Worm (Caenorhabditis elegans) whole organism, mixed stage, embryonic: ENCODE data around the gene T27A1.2.

Experiments used
- blmp-1 ChIP-seq: fragments of 150-350 bp; optimal IDR thresholded peaks from 2 replicates; lab custom pipeline; 2014; ENCODE audit warnings: missing biosample characterization, missing genetic modification characterization
- ceh-39 ChIP-seq: fragments of 150-350 bp; optimal IDR thresholded peaks from 2 replicates; lab custom pipeline; 2014; ENCODE audit warnings: missing biosample characterization, missing genetic modification characterization
- ceh-43 ChIP-seq: fragments of 200-800 bp; sonication (Bioruptor generic); optimal IDR thresholded peaks from 2 replicates; lab custom pipeline; 2018; ENCODE audit warnings: mild to moderate bottlenecking, missing genetic modification characterization, moderate library complexity, missing compliant biosample characterization
- ces-1 ChIP-seq: fragments of 150-350 bp; optimal IDR thresholded peaks from 2 replicates; lab custom pipeline; 2014; ENCODE audit warnings: missing biosample characterization, missing genetic modification reagents, missing genetic modification characterization
- cnd-1 ChIP-seq: fragments of 200-800 bp; sonication (Bioruptor generic); optimal IDR thresholded peaks from 2 replicates; lab custom pipeline; 2018; ENCODE audit warnings: mild to moderate bottlenecking, missing genetic modification characterization, missing compliant biosample characterization
- elt-1 ChIP-seq: sonication (generic microtip); optimal IDR thresholded peaks from 2 replicates; lab custom pipeline; 2017; ENCODE audit warnings: missing genetic modification characterization, mild to moderate bottlenecking, missing compliant biosample characterization, antibody characterized with exemption, moderate library complexity, borderline replicate concordance; ENCODE audit not compliant: insufficient read depth
- elt-3 ChIP-seq: fragments of 150-350 bp; optimal IDR thresholded peaks from 2 replicates; lab custom pipeline; 2014; ENCODE audit warnings: missing biosample characterization, missing genetic modification characterization
- flh-1 ChIP-seq: fragments of 200-800 bp; sonication (Bioruptor generic); optimal IDR thresholded peaks from 2 replicates; lab custom pipeline; 2018; ENCODE audit warnings: mild to moderate bottlenecking, missing genetic modification characterization, moderate library complexity, missing compliant biosample characterization
- hlh-1 ChIP-seq: fragments of 150-350 bp; optimal IDR thresholded peaks from 2 replicates; lab custom pipeline; 2014; ENCODE audit warnings: missing biosample characterization, missing genetic modification reagents, missing genetic modification characterization
- lin-13 ChIP-seq: fragments of 150-350 bp; optimal IDR thresholded peaks from 2 replicates; lab custom pipeline; 2014; ENCODE audit warnings: missing biosample characterization, missing genetic modification characterization
- lin-32 ChIP-seq: fragments of 200-800 bp; sonication (Bioruptor generic); optimal IDR thresholded peaks from 2 replicates; lab custom pipeline; 2018; ENCODE audit warnings: mild to moderate bottlenecking, missing genetic modification characterization, missing compliant biosample characterization
- mab-5 ChIP-seq: fragments of 150-350 bp; optimal IDR thresholded peaks from 2 replicates; lab custom pipeline; 2014; ENCODE audit warnings: missing biosample characterization, missing genetic modification characterization
- mls-2 ChIP-seq: sonication (generic microtip); optimal IDR thresholded peaks from 2 replicates; lab custom pipeline; 2016; ENCODE audit warnings: mild to moderate bottlenecking, missing genetic modification characterization, moderate library complexity, missing compliant biosample characterization
- nhr-12 ChIP-seq: fragments of 150-350 bp; optimal IDR thresholded peaks from 2 replicates; lab custom pipeline; 2014; ENCODE audit warnings: missing biosample characterization, missing genetic modification characterization
- nhr-2 ChIP-seq: fragments of 150-350 bp; optimal IDR thresholded peaks from 2 replicates; lab custom pipeline; 2014; ENCODE audit warnings: missing biosample characterization, missing genetic modification characterization
- nhr-237 ChIP-seq: fragments of 150-350 bp; optimal IDR thresholded peaks from 2 replicates; lab custom pipeline; 2014; ENCODE audit warnings: missing biosample characterization, missing genetic modification characterization
- nhr-28 ChIP-seq: fragments of 150-350 bp; optimal IDR thresholded peaks from 2 replicates; lab custom pipeline; 2014; ENCODE audit warnings: missing biosample characterization, missing genetic modification characterization
- nhr-76 ChIP-seq: sonication (generic microtip); optimal IDR thresholded peaks from 2 replicates; lab custom pipeline; 2017; ENCODE audit warnings: missing biosample characterization, missing genetic modification characterization
- sem-2 ChIP-seq: fragments of 200-800 bp; sonication (Bioruptor generic); optimal IDR thresholded peaks from 2 replicates; lab custom pipeline; 2018; ENCODE audit warnings: mild to moderate bottlenecking, missing genetic modification characterization, missing compliant biosample characterization
- snpc-4 ChIP-seq: fragments of 150-350 bp; optimal IDR thresholded peaks from 2 replicates; lab custom pipeline; 2014; ENCODE audit warnings: missing biosample characterization, missing genetic modification characterization
- tbx-8 ChIP-seq: fragments of 200-800 bp; sonication (Bioruptor generic); optimal IDR thresholded peaks from 2 replicates; lab custom pipeline; 2018; ENCODE audit warnings: mild to moderate bottlenecking, missing genetic modification characterization, moderate library complexity, missing compliant biosample characterization
- unc-120 ChIP-seq: sonication (generic microtip); optimal IDR thresholded peaks from 2 replicates; lab custom pipeline; 2017; ENCODE audit warnings: missing genetic modification characterization, missing compliant biosample characterization; ENCODE audit not compliant: poor library complexity, severe bottlenecking
- unc-39 ChIP-seq: fragments of 150-350 bp; optimal IDR thresholded peaks from 2 replicates; lab custom pipeline; 2014; ENCODE audit warnings: missing biosample characterization, missing genetic modification characterization
- unc-62 ChIP-seq: fragments of 150-350 bp; optimal IDR thresholded peaks from 2 replicates; lab custom pipeline; 2014; ENCODE audit warnings: missing biosample characterization, missing genetic modification reagents, missing genetic modification characterization
- zip-8 ChIP-seq: fragments of 150-350 bp; optimal IDR thresholded peaks from 2 replicates; lab custom pipeline; 2014; ENCODE audit warnings: missing biosample characterization, missing genetic modification characterization
- ztf-11 ChIP-seq: fragments of 150-350 bp; optimal IDR thresholded peaks from 2 replicates; lab custom pipeline; 2014; ENCODE audit warnings: missing biosample characterization, missing genetic modification characterization

Gene T27A1.2

ce11 chrII:578803-579202 is 42.1 kb upstream of the T27A1.2 start:
- TF ChIP-seq snpc-4 (no peak), lin-13 (tag; lab: Kevin White, UChicago) (no peak), elt-1 (tag; lab: Kevin White, UChicago) (no peak), lin-32 (GFP tag; lab: Kevin White, UChicago) (no peak), elt-3 (no peak), ceh-39 (tag; lab: Kevin White, UChicago) (no peak), nhr-76 (tag; lab: Kevin White, UChicago) (no peak), mls-2 (tag; lab: Kevin White, UChicago) (no peak), ztf-11 (tag; lab: Kevin White, UChicago) (no peak), blmp-1 (tag; lab: Kevin White, UChicago) (no peak), cnd-1 (no peak), unc-120 (tag; lab: Kevin White, UChicago) (no peak), tbx-8 (GFP tag; lab: Kevin White, UChicago) (no peak), hlh-1 (tag; lab: Kevin White, UChicago) (no peak), zip-8 (tag; lab: Kevin White, UChicago) (no peak), nhr-2 (no peak)

ce11 chrII:577632-578031 is 41.0 kb upstream of the T27A1.2 start, which contains the start of gene W08F4.7:
W08F4.7 (minus strand) TSS chrII:577732.
- TF ChIP-seq lin-13 (tag; lab: Kevin White, UChicago) (no peak), zip-8 (tag; lab: Kevin White, UChicago) (no peak), nhr-28 (tag; lab: Kevin White, UChicago) (no peak), elt-1 (tag; lab: Kevin White, UChicago) (no peak), tbx-8 (GFP tag; lab: Kevin White, UChicago) (no peak), ceh-43 (GFP tag; lab: Kevin White, UChicago) (no peak)

- no peak for TF ChIP-seq unc-39
- TF ChIP-seq ces-1 = no peak
- no peak for TF ChIP-seq ceh-43 (GFP tag; lab: Kevin White, UChicago)
- TF ChIP-seq ztf-11 (tag; lab: Kevin White, UChicago) = no peak
- TF ChIP-seq elt-3 = no peak
- TF ChIP-seq elt-1 (tag; lab: Kevin White, UChicago) = no peak
- no peak for TF ChIP-seq nhr-28 (tag; lab: Kevin White, UChicago)
- no peak for TF ChIP-seq nhr-12 (tag; lab: Kevin White, UChicago)
- no peak for TF ChIP-seq zip-8 (tag; lab: Kevin White, UChicago)
- no peak for TF ChIP-seq mab-5 (tag; lab: Kevin White, UChicago)
Measured at ce11 chrII:574064-574463, 37.4 kb upstream of the T27A1.2 start.

ce11 chrII:572010-572409 is 35.3 kb upstream of the T27A1.2 start, which contains the start of gene mlt-8:
mlt-8 (minus strand) TSS chrII:572110.
- no peak for TF ChIP-seq blmp-1 (tag; lab: Kevin White, UChicago)
- TF ChIP-seq unc-39 = no peak
- TF ChIP-seq sem-2 (GFP tag; lab: Kevin White, UChicago) = no peak
- TF ChIP-seq nhr-28 (tag; lab: Kevin White, UChicago) = no peak
- TF ChIP-seq elt-1 (tag; lab: Kevin White, UChicago) = no peak
- TF ChIP-seq lin-32 (GFP tag; lab: Kevin White, UChicago) = no peak
- no peak for TF ChIP-seq ceh-43 (GFP tag; lab: Kevin White, UChicago)

- TF ChIP-seq elt-1 (tag; lab: Kevin White, UChicago) = no peak
- TF ChIP-seq mab-5 (tag; lab: Kevin White, UChicago) = no peak
- TF ChIP-seq flh-1 (GFP tag; lab: Kevin White, UChicago) = no peak
- no peak for TF ChIP-seq lin-13 (tag; lab: Kevin White, UChicago)
- TF ChIP-seq mls-2 (tag; lab: Kevin White, UChicago) = no peak
- no peak for TF ChIP-seq ceh-39 (tag; lab: Kevin White, UChicago)
Measured at ce11 chrII:568776-569175, 32.1 kb upstream of the T27A1.2 start, which contains the start of gene W08F4.5. W08F4.5 (minus strand) TSS chrII:568876.

ce11 chrII:556185-556584 is 19.5 kb upstream of the T27A1.2 start, which contains the start of the genes C09E8.1 and C09E8.6:
C09E8.1 (plus strand) TSS chrII:556485.
C09E8.6 (plus strand) TSS chrII:556497.
- TF ChIP-seq mab-5 (tag; lab: Kevin White, UChicago) = no peak
- no peak for TF ChIP-seq elt-3
- no peak for TF ChIP-seq lin-32 (GFP tag; lab: Kevin White, UChicago)

- no peak for TF ChIP-seq nhr-237 (tag; lab: Kevin White, UChicago)
- TF ChIP-seq unc-62 (GFP tag; lab: Kevin White, UChicago) = peak; percentile 5
Measured at ce11 chrII:555371-555770, 18.7 kb upstream of the T27A1.2 start.
